Worm (Caenorhabditis elegans) whole organism, young adult: Measurements from ENCODE around the gene dve-1.

Source experiments
- B0035.1 ChIP-seq: sonication (generic microtip); optimal IDR thresholded peaks from 2 replicates; lab custom pipeline; 2016; ENCODE audit warnings: missing genetic modification characterization, mild to moderate bottlenecking, missing compliant biosample characterization, missing genotype, missing genetic modification reagents
- F33H1.4 ChIP-seq: fragments of 200-800 bp; sonication (Bioruptor generic); IDR thresholded peaks from 2 replicates; pipeline ENCODE4 v1.3.6; 2022; ENCODE audit warnings: missing genetic modification reagents, missing genetic modification characterization, missing compliant biosample characterization
- F37B4.10 ChIP-seq: fragments of 200-800 bp; sonication (Bioruptor generic); IDR thresholded peaks from 2 replicates; pipeline ENCODE4 v1.3.6; 2022; ENCODE audit warnings: missing genetic modification characterization, missing compliant biosample characterization
- F52B5.7 ChIP-seq: sonication (generic microtip); optimal IDR thresholded peaks from 2 replicates; lab custom pipeline; 2016; ENCODE audit warnings: mild to moderate bottlenecking, missing genetic modification characterization, missing compliant biosample characterization
- F57A8.1 ChIP-seq: fragments of 200-800 bp; sonication (Bioruptor generic); optimal IDR thresholded peaks from 2 replicates; lab custom pipeline; 2018; ENCODE audit warnings: mild to moderate bottlenecking, missing genetic modification characterization, moderate library complexity, missing compliant biosample characterization
- K11D2.4 ChIP-seq: fragments of 200-800 bp; sonication (Bioruptor generic); IDR thresholded peaks from 2 replicates; pipeline ENCODE4 v1.3.6; 2022; ENCODE audit warnings: missing genetic modification reagents, missing genetic modification characterization, missing compliant biosample characterization
- Y53F4B.3 ChIP-seq: fragments of 200-800 bp; sonication (Bioruptor generic); IDR thresholded peaks from 2 replicates; pipeline ENCODE4 v1.3.6; 2022; ENCODE audit warnings: missing genetic modification reagents, missing genetic modification characterization, missing compliant biosample characterization
- Y79H2A.3 ChIP-seq: fragments of 200-800 bp; sonication (Bioruptor generic); conservative IDR thresholded peaks from 2 replicates; pipeline ENCODE4 v1.3.6; 2022; ENCODE audit warnings: missing genetic modification reagents, missing genetic modification characterization, missing compliant biosample characterization
- Y95B8A.8 ChIP-seq: fragments of 200-800 bp; sonication (Bioruptor generic); IDR thresholded peaks from 2 replicates; pipeline ENCODE4 v1.3.6; 2022; ENCODE audit warnings: missing genetic modification reagents, missing genetic modification characterization, missing compliant biosample characterization
- ZK185.1 ChIP-seq: sonication (generic microtip); optimal IDR thresholded peaks from 2 replicates; lab custom pipeline; 2016; ENCODE audit warnings: mild to moderate bottlenecking, missing genetic modification characterization, missing compliant biosample characterization; ENCODE audit not compliant: poor library complexity, severe bottlenecking
- ama-1 ChIP-seq, 3 experiments: fragments of 150-350 bp in 1 of 3; sonication (generic microtip) in 2 of 3; optimal IDR thresholded peaks; 2 replicates each; lab custom pipeline; 2014 to 2018; ENCODE audit warnings: missing biosample characterization in 2 of 3, missing genetic modification characterization in 2 of 3, missing genetic modification reagents in 2 of 3
- aptf-2 ChIP-seq: fragments of 200-800 bp; sonication (Bioruptor generic); conservative IDR thresholded peaks from 2 replicates; pipeline ENCODE4 v1.3.6; 2022; ENCODE audit warnings: missing genetic modification reagents, missing genetic modification characterization, missing compliant biosample characterization
- attf-6 ChIP-seq: fragments of 200-800 bp; sonication (Bioruptor generic); IDR thresholded peaks from 2 replicates; pipeline ENCODE4 v1.3.6; 2022; ENCODE audit warnings: missing genetic modification reagents, missing genetic modification characterization, missing compliant biosample characterization
- bed-1 ChIP-seq: fragments of 200-800 bp; sonication (Bioruptor generic); IDR thresholded peaks from 2 replicates; pipeline ENCODE4 v1.3.6; 2022; ENCODE audit warnings: missing genetic modification reagents, missing genetic modification characterization, missing compliant biosample characterization
- ceh-79 ChIP-seq: sonication (generic microtip); optimal IDR thresholded peaks from 2 replicates; lab custom pipeline; 2017; ENCODE audit warnings: mild to moderate bottlenecking, missing genetic modification characterization, missing compliant biosample characterization
- ceh-91 ChIP-seq: fragments of 200-800 bp; sonication (Bioruptor generic); IDR thresholded peaks from 2 replicates; pipeline ENCODE4 v1.3.6; 2022; ENCODE audit warnings: missing genetic modification reagents, missing genetic modification characterization, missing compliant biosample characterization
- dpl-1 ChIP-seq: fragments of 150-350 bp; optimal IDR thresholded peaks from 2 replicates; lab custom pipeline; 2014; ENCODE audit warnings: missing biosample characterization, missing genetic modification reagents, missing genetic modification characterization
- hmg-20 ChIP-seq: fragments of 200-800 bp; sonication (Bioruptor generic); IDR thresholded peaks from 2 replicates; pipeline ENCODE4 v1.3.6; 2022; ENCODE audit warnings: missing genetic modification reagents, missing genetic modification characterization, missing compliant biosample characterization
- lin-35 ChIP-seq, 3 experiments: fragments of 150-350 bp in 2 of 3; sonication (generic microtip) in 1 of 3; optimal IDR thresholded peaks; 2 replicates each; lab custom pipeline; 2014 to 2018; ENCODE audit warnings: missing biosample characterization in 3 of 3, missing genetic modification characterization in 3 of 3, missing genetic modification reagents in 3 of 3
- madf-8 ChIP-seq: fragments of 200-800 bp; sonication (Bioruptor generic); conservative IDR thresholded peaks from 2 replicates; pipeline ENCODE4 v1.3.6; 2022; ENCODE audit warnings: missing genetic modification reagents, missing genetic modification characterization, missing compliant biosample characterization
- mcd-1 ChIP-seq: fragments of 200-800 bp; sonication (Bioruptor generic); IDR thresholded peaks from 2 replicates; pipeline ENCODE4 v1.3.6; 2022; ENCODE audit warnings: missing genetic modification reagents, missing genetic modification characterization, missing compliant biosample characterization
- mxl-1 ChIP-seq: sonication (generic microtip); optimal IDR thresholded peaks from 2 replicates; lab custom pipeline; 2016; ENCODE audit warnings: missing genetic modification characterization, missing compliant biosample characterization
- nhr-80 ChIP-seq: sonication (generic microtip); optimal IDR thresholded peaks from 2 replicates; lab custom pipeline; 2016; ENCODE audit warnings: missing genetic modification characterization, missing compliant biosample characterization
- snpc-3.4 ChIP-seq: sonication (generic microtip); optimal IDR thresholded peaks from 2 replicates; lab custom pipeline; 2017; ENCODE audit warnings: missing genetic modification characterization, mild to moderate bottlenecking, missing compliant biosample characterization, antibody characterized with exemption, moderate library complexity, missing genotype, missing genetic modification reagents
- sptf-2 ChIP-seq: fragments of 200-800 bp; sonication (Bioruptor generic); optimal IDR thresholded peaks from 2 replicates; lab custom pipeline; 2018; ENCODE audit warnings: mild to moderate bottlenecking, missing genetic modification characterization, missing compliant biosample characterization
- tbx-9 ChIP-seq: sonication (generic microtip); optimal IDR thresholded peaks from 2 replicates; lab custom pipeline; 2016; ENCODE audit warnings: borderline replicate concordance, missing genetic modification characterization, inconsistent platforms, missing compliant biosample characterization
- zfh-2 ChIP-seq: fragments of 200-800 bp; sonication (Bioruptor generic); conservative IDR thresholded peaks from 2 replicates; pipeline ENCODE4 v1.3.6; 2022; ENCODE audit warnings: missing genetic modification reagents, missing genetic modification characterization, missing compliant biosample characterization
- ztf-18 ChIP-seq: sonication (generic microtip); optimal IDR thresholded peaks from 2 replicates; lab custom pipeline; 2016; ENCODE audit warnings: missing genotype, mild to moderate bottlenecking, missing genetic modification characterization, missing compliant biosample characterization
- ztf-25 ChIP-seq: fragments of 200-800 bp; sonication (Bioruptor generic); IDR thresholded peaks from 2 replicates; pipeline ENCODE4 v1.3.6; 2022; ENCODE audit warnings: missing genetic modification reagents, missing genetic modification characterization, missing compliant biosample characterization
- ztf-26 ChIP-seq: sonication (generic microtip); optimal IDR thresholded peaks from 2 replicates; lab custom pipeline; 2017; ENCODE audit warnings: missing genetic modification characterization, missing compliant biosample characterization

The dve-1 gene

ce11 chrX:439031-439430 is 5.4 kb upstream of the dve-1 start:
- TF ChIP-seq sptf-2 (no peak), F37B4.10 (GFP tag; lab: Robert Waterston, UW) (no peak), B0035.1 (tag; lab: Kevin White, UChicago) (no peak)

- TF ChIP-seq nhr-80 (tag; lab: Kevin White, UChicago): peak; percentile 24
- TF ChIP-seq F57A8.1 (GFP tag; lab: Kevin White, UChicago): no peak
These were observed 4.8 kb upstream of the dve-1 start for ce11 chrX:438396-438795.

DNA sequence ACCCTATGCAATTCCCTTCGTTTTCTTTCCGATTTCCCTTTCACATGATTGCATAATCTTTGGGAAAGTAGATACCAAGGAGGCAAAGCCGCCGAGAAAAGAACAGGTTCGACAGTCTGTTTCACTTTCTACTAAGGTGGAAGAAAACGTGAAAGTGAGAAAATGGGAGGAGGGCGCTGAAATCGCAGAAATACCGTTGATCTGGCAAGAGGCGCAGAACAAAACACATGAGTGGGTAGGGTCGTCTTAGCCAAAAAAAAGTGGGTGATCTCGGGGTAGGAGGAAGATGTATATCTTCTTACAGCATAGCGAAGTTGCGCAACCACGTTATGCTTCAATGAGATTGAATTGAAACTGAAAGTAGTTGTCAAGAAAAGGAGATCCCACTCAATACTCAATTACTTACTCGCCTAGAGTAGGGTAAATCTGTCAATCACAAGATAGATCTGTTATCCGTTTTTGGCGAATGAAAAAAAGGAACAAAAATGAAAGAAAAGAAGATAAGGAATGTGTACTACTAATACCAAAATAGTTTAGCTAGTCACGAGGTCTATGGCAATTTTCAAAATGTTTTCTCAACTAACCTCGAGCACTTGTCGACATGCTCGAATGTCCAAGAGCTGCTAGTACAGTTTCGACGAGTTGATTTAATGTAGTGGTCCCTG is 451 bp downstream of the dve-1 start:
- TF ChIP-seq madf-8: no peak
- no peak for TF ChIP-seq aptf-2 (GFP tag; lab: Robert Waterston, UW)
- TF ChIP-seq F33H1.4 (GFP tag; lab: Robert Waterston, UW): no peak
- TF ChIP-seq lin-35 (GFP tag; optimal IDR thresholded peaks at IDR 0.05; lab: Kevin White, UChicago): no peak
- TF ChIP-seq ztf-26: no peak
- TF ChIP-seq ZK185.1 (tag; lab: Kevin White, UChicago): no peak

ce11 chrX:431596-431995 is 2.0 kb downstream of the dve-1 start:
- TF ChIP-seq ztf-18 (tag; lab: Kevin White, UChicago): no peak
- TF ChIP-seq Y79H2A.3 (GFP tag; lab: Robert Waterston, UW): no peak
- TF ChIP-seq zfh-2 (GFP tag; lab: Robert Waterston, UW): peak; percentile 71

ce11 chrX:425535-425934 is 8.1 kb downstream of the dve-1 start, which contains the start of gene ZK1193.2:
Gene ZK1193.2, minus strand, starts transcription at chrX:425635.
- TF ChIP-seq F57A8.1 (GFP tag; lab: Kevin White, UChicago) (no peak), F52B5.7 (no peak), dpl-1 (GFP tag; lab: Kevin White, UChicago) (no peak), snpc-3.4 (tag; lab: Kevin White, UChicago) (no peak), ceh-91 (GFP tag; lab: Robert Waterston, UW) (no peak), tbx-9 (tag; lab: Kevin White, UChicago) (no peak), K11D2.4 (no peak), F37B4.10 (GFP tag; lab: Robert Waterston, UW) (no peak), ama-1 (optimal IDR thresholded peaks at IDR 0.05; lab: Kevin White, UChicago) (no peak), ama-1 (GFP tag; optimal IDR thresholded peaks at IDR 0.05; lab: Kevin White, UChicago) (no peak), ceh-79 (tag; lab: Kevin White, UChicago) (no peak), Y95B8A.8 (GFP tag; lab: Robert Waterston, UW) (no peak), ZK185.1 (tag; lab: Kevin White, UChicago) (no peak), hmg-20 (GFP tag; lab: Robert Waterston, UW) (no peak), mxl-1 (tag; lab: Kevin White, UChicago) (no peak), ztf-25 (GFP tag; lab: Robert Waterston, UW) (no peak), attf-6 (no peak), mcd-1 (GFP tag; lab: Robert Waterston, UW) (no peak)

DNA sequence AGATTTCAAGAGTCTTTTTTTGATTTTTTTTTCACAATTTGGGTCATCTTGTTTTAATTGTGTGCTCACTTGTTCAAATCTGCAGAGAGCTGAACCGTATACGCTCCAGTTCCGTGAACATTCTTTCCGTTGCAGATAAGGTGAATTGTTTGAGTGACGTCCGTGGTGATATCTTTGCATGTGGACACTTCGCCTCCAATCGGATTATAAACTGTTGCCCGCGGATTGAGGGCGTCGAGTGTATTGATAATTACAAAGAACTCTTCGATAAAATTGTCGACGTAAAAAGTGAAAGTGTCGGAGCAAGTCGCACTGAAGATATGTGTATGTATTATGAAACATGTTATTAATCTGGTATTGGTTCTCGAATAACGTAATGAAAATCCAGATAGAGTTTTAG is 9.9 kb downstream of the dve-1 start:
- TF ChIP-seq Y53F4B.3 (no peak), bed-1 (GFP tag; lab: Robert Waterston, UW) (no peak), nhr-80 (tag; lab: Kevin White, UChicago) (peak; percentile 44)
